Fruit fly (Drosophila melanogaster): ENCODE data around the gene Gbeta13F.

Gbeta13F gene

DNA sequence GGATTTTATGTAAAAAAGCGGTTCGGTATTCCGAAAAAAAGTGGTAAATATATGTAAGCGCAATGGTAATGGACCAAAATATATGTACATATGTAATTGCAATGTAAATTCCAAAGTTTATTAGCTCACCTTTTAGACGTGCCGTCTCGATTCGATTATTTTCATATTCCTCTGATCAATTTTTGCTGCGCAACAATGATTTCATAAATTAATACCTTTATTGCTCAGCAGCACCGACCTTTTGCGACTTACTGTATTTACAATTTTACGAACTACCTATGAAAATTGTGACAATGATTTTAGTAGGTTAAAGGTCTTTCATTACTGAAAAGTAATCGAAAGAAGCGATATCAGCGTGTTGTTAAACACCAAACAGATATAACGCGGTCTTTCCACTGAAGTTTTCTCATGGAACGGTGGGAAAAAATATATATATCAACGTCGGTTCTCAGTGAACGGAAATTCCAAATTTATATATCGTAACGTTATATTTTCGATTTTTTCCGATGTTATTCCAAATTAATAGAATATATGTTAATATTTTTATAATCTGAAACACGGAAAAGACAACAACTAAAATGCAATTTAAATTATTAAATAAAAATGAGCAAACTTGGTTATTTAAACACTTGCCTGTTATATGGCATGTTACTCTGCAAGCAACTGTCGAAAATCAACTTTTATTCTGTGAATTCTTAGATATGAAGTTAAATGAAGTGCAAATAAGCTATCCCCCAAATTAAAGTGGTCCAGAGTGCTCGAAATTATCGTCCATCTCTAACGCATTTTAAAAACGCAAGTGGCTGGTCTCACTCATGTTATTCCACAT lies 30.1 kb downstream of the Gbeta13F start, which contains the start of the genes MSBP and CG15916 (continued):
- TF ChIP-seq ab (GFP tag; optimal IDR thresholded peaks at IDR 0.05) (no peak), run (tag; optimal IDR thresholded peaks at IDR 0.05) (no peak), Scr (GFP tag; IDR thresholded peaks at IDR 0.05; ENCODE audit: partially characterized antibody) (peak; percentile 30; the same call in 1 of the 2 replicates), CG10565 (GFP tag; optimal IDR thresholded peaks at IDR 0.05) (no peak), CG11560 (tag; IDR thresholded peaks at IDR 0.05) (no peak), H2.0 (GFP tag; IDR thresholded peaks at IDR 0.05) (no peak), mam (GFP tag; optimal IDR thresholded peaks at IDR 0.05) (no peak), yki (optimal IDR thresholded peaks at IDR 0.05) (no peak), CG9817 (tag; optimal IDR thresholded peaks at IDR 0.05) (no peak), CG1792 (GFP tag; optimal IDR thresholded peaks at IDR 0.05) (no peak), Eip74EF (GFP tag; optimal IDR thresholded peaks at IDR 0.05) (no peak), Dip2 (GFP tag; IDR thresholded peaks at IDR 0.05) (no peak), CG17328 (GFP tag; IDR thresholded peaks at IDR 0.05) (no peak), dan (GFP tag; IDR thresholded peaks at IDR 0.05) (no peak), CG2712 (tag; optimal IDR thresholded peaks at IDR 0.05) (peak; percentile 41), CG10462 (GFP tag; optimal IDR thresholded peaks at IDR 0.05) (no peak), crol (GFP tag; IDR thresholded peaks at IDR 0.05) (no peak), CG15269 (tag; optimal IDR thresholded peaks at IDR 0.05) (peak; percentile 15), crp (GFP tag; optimal IDR thresholded peaks at IDR 0.05) (no peak), CG11398 (GFP tag; optimal IDR thresholded peaks at IDR 0.05) (no peak), lmd (GFP tag; IDR thresholded peaks at IDR 0.05) (no peak; the same call in 1 of the 2 replicates), gcm2 (GFP tag; optimal IDR thresholded peaks at IDR 0.05) (no peak), CG15011 (GFP tag; optimal IDR thresholded peaks at IDR 0.05) (no peak), CG3995 (GFP tag; optimal IDR thresholded peaks at IDR 0.05) (peak; percentile 76), CG17186 (GFP tag; optimal IDR thresholded peaks at IDR 0.05) (no peak), pum (GFP tag; optimal IDR thresholded peaks at IDR 0.05) (no peak), pita (GFP tag; optimal IDR thresholded peaks at IDR 0.05) (no peak), Meics (GFP tag; optimal IDR thresholded peaks at IDR 0.05) (peak; percentile 45), dmrt99B (tag; optimal IDR thresholded peaks at IDR 0.05) (no peak), maf-S (GFP tag; optimal IDR thresholded peaks at IDR 0.05) (no peak), Opbp (GFP tag; IDR thresholded peaks at IDR 0.05; ENCODE audit: partially characterized antibody) (no peak; the same call in 2 of the 3 replicates), lov (optimal IDR thresholded peaks at IDR 0.05) (no peak), lov (GFP tag; IDR thresholded peaks at IDR 0.05) (no peak), Mes4 (GFP tag; optimal IDR thresholded peaks at IDR 0.05) (no peak), CG18619 (GFP tag; optimal IDR thresholded peaks at IDR 0.05) (peak; percentile 27), CG30403 (GFP tag; optimal IDR thresholded peaks at IDR 0.05) (peak; percentile 49), dmrt11E (tag; optimal IDR thresholded peaks at IDR 0.05) (peak; percentile 50), CG8281 (tag; optimal IDR thresholded peaks at IDR 0.05) (no peak), Drgx (GFP tag; IDR thresholded peaks at IDR 0.05) (no peak), CG3726 (GFP tag; IDR thresholded peaks at IDR 0.05) (no peak), gcm (GFP tag; optimal IDR thresholded peaks at IDR 0.05) (no peak), Stat92E (GFP tag; optimal IDR thresholded peaks at IDR 0.05) (no peak), Fer1 (GFP tag; optimal IDR thresholded peaks at IDR 0.05) (no peak), CG18599 (GFP tag; optimal IDR thresholded peaks at IDR 0.05) (peak; percentile 13), ftz-f1 (GFP tag; optimal IDR thresholded peaks at IDR 0.05) (no peak), psq (GFP tag; optimal IDR thresholded peaks at IDR 0.05) (no peak), CG12299 (tag; optimal IDR thresholded peaks at IDR 0.05) (no peak), exex (tag; optimal IDR thresholded peaks at IDR 0.05) (no peak), CG6765 (GFP tag; optimal IDR thresholded peaks at IDR 0.05) (no peak), CG1233 (GFP tag; optimal IDR thresholded peaks at IDR 0.05) (peak; percentile 31)

Measured in whole organism, embryonic.